Worm (Caenorhabditis elegans) whole organism, L1 larva: ENCODE results near the gene K09E9.3.

Experiments
- C04F5.9 ChIP-seq: sonication (generic microtip); optimal IDR thresholded peaks from 2 replicates; lab custom pipeline; 2016; ENCODE audit warnings: missing genetic modification characterization, missing compliant biosample characterization
- C34B4.2 ChIP-seq: sonication (generic microtip); optimal IDR thresholded peaks from 2 replicates; lab custom pipeline; 2017; ENCODE audit warnings: mild to moderate bottlenecking, missing genetic modification characterization, missing compliant biosample characterization
- F16B12.6 ChIP-seq: fragments of 150-350 bp; optimal IDR thresholded peaks from 2 replicates; lab custom pipeline; 2014; ENCODE audit warnings: missing biosample characterization, missing genetic modification characterization
- Y116A8C.19 ChIP-seq: sonication (generic microtip); optimal IDR thresholded peaks from 2 replicates; lab custom pipeline; 2016; ENCODE audit warnings: missing compliant biosample characterization, missing genetic modification characterization, borderline replicate concordance
- aha-1 ChIP-seq: fragments of 150-350 bp; optimal IDR thresholded peaks from 2 replicates; lab custom pipeline; 2014; ENCODE audit warnings: missing biosample characterization, missing genetic modification characterization
- alr-1 ChIP-seq: fragments of 200-800 bp; sonication (Bioruptor generic); optimal IDR thresholded peaks from 2 replicates; lab custom pipeline; 2018; ENCODE audit warnings: borderline replicate concordance, mild to moderate bottlenecking, missing genetic modification characterization, missing compliant biosample characterization
- ama-1 ChIP-seq: fragments of 150-350 bp; optimal IDR thresholded peaks from 2 replicates; lab custom pipeline; 2014
- blmp-1 ChIP-seq: fragments of 150-350 bp; optimal IDR thresholded peaks from 2 replicates; lab custom pipeline; 2014; ENCODE audit warnings: missing biosample characterization, missing genetic modification characterization
- ceh-8 ChIP-seq: fragments of 200-800 bp; sonication (Bioruptor generic); optimal IDR thresholded peaks from 2 replicates; lab custom pipeline; 2018; ENCODE audit warnings: mild to moderate bottlenecking, missing genetic modification characterization, moderate library complexity, missing compliant biosample characterization
- dsc-1 ChIP-seq: sonication (generic microtip); optimal IDR thresholded peaks from 2 replicates; lab custom pipeline; 2016; ENCODE audit warnings: mild to moderate bottlenecking, missing genetic modification characterization, missing compliant biosample characterization
- efl-1 ChIP-seq, 4 experiments: fragments of 150-350 bp; optimal IDR thresholded peaks in 3 of 4; peaks in 1 of 4; 1 replicate in 1 of 4; 2 replicates in 3 of 4; lab custom pipeline; 2014; ENCODE audit warnings: missing biosample characterization in 2 of 4, missing genetic modification characterization in 2 of 4, missing genetic modification reagents in 2 of 4
- egl-13 ChIP-seq: sonication (generic microtip); optimal IDR thresholded peaks from 2 replicates; lab custom pipeline; 2016; ENCODE audit warnings: missing genotype, missing genetic modification reagents, missing genetic modification characterization, missing compliant biosample characterization
- elt-2 ChIP-seq: sonication (generic microtip); optimal IDR thresholded peaks from 2 replicates; lab custom pipeline; 2016; ENCODE audit warnings: missing genetic modification characterization, mild to moderate bottlenecking, inconsistent platforms, missing compliant biosample characterization, missing genetic modification reagents
- elt-3 ChIP-seq, 6 experiments: fragments of 150-350 bp in 1 of 6; sonication (generic microtip); optimal IDR thresholded peaks; 2 replicates each; lab custom pipeline; 2017 to 2018; ENCODE audit warnings: missing biosample characterization in 6 of 6, missing genetic modification characterization in 6 of 6, inconsistent platforms in 1 of 6
- fkh-10 ChIP-seq: sonication (generic microtip); optimal IDR thresholded peaks from 2 replicates; lab custom pipeline; 2017; ENCODE audit warnings: missing biosample characterization, missing genetic modification reagents, missing genetic modification characterization
- fkh-8 ChIP-seq: sonication (generic microtip); optimal IDR thresholded peaks from 2 replicates; lab custom pipeline; 2016; ENCODE audit warnings: mild to moderate bottlenecking, missing genetic modification characterization, missing compliant biosample characterization
- grh-1 ChIP-seq: fragments of 200-800 bp; sonication (Bioruptor generic); IDR thresholded peaks from 2 replicates; pipeline ENCODE4 v1.3.6; 2022; ENCODE audit warnings: missing genetic modification reagents, missing genetic modification characterization, missing compliant biosample characterization
- hlh-17 ChIP-seq: fragments of 200-800 bp; sonication (Bioruptor generic); optimal IDR thresholded peaks from 2 replicates; lab custom pipeline; 2018; ENCODE audit warnings: missing genetic modification characterization, mild to moderate bottlenecking, missing compliant biosample characterization, moderate library complexity, borderline replicate concordance
- hpl-2 ChIP-seq: fragments of 150-350 bp; optimal IDR thresholded peaks from 2 replicates; lab custom pipeline; 2014; ENCODE audit warnings: missing biosample characterization, missing genetic modification reagents, missing genetic modification characterization
- irx-1 ChIP-seq: sonication (generic microtip); optimal IDR thresholded peaks from 2 replicates; lab custom pipeline; 2016; ENCODE audit warnings: missing genetic modification characterization, missing compliant biosample characterization
- lin-13 ChIP-seq: fragments of 150-350 bp; optimal IDR thresholded peaks from 2 replicates; lab custom pipeline; 2014; ENCODE audit warnings: missing biosample characterization, missing genetic modification reagents, missing genetic modification characterization
- lin-14 ChIP-seq: fragments of 200-800 bp; sonication (Bioruptor generic); optimal IDR thresholded peaks from 2 replicates; lab custom pipeline; 2018; ENCODE audit warnings: mild to moderate bottlenecking, missing genetic modification characterization, moderate library complexity, missing compliant biosample characterization
- lin-15B ChIP-seq: fragments of 150-350 bp; sonication (generic microtip); optimal IDR thresholded peaks from 3 replicates; lab custom pipeline; 2014; ENCODE audit warnings: missing biosample characterization, missing genetic modification characterization
- lin-39 ChIP-seq: fragments of 150-350 bp; optimal IDR thresholded peaks from 2 replicates; lab custom pipeline; 2014; ENCODE audit warnings: missing biosample characterization, missing genetic modification reagents, missing genetic modification characterization
- lir-3 ChIP-seq: sonication (generic microtip); optimal IDR thresholded peaks from 2 replicates; lab custom pipeline; 2016; ENCODE audit warnings: mild to moderate bottlenecking, missing genetic modification characterization, moderate library complexity, missing compliant biosample characterization; ENCODE audit not compliant: poor library complexity
- lsy-2 ChIP-seq, 2 experiments: fragments of 150-350 bp; optimal IDR thresholded peaks; 2 replicates each; lab custom pipeline; 2014; ENCODE audit warnings: missing biosample characterization in 2 of 2, missing genetic modification characterization in 2 of 2
- mab-9 ChIP-seq: fragments of 200-800 bp; sonication (Bioruptor generic); IDR thresholded peaks from 2 replicates; pipeline ENCODE4 v1.3.6; 2022; ENCODE audit warnings: missing genetic modification reagents, missing genetic modification characterization, missing compliant biosample characterization
- mef-2 ChIP-seq: fragments of 150-350 bp; optimal IDR thresholded peaks from 2 replicates; lab custom pipeline; 2014; ENCODE audit warnings: missing biosample characterization, missing genetic modification characterization
- nhr-11 ChIP-seq: fragments of 150-350 bp; optimal IDR thresholded peaks from 2 replicates; lab custom pipeline; 2014; ENCODE audit warnings: missing biosample characterization, missing genetic modification characterization
- nhr-19 ChIP-seq: fragments of 200-800 bp; sonication (Bioruptor generic); conservative IDR thresholded peaks from 2 replicates; pipeline ENCODE4 v1.3.6; 2022; ENCODE audit warnings: missing genetic modification characterization, missing compliant biosample characterization
- nhr-20 ChIP-seq: sonication (generic microtip); optimal IDR thresholded peaks from 2 replicates; lab custom pipeline; 2016; ENCODE audit warnings: mild to moderate bottlenecking, missing genetic modification characterization, missing compliant biosample characterization
- nhr-71 ChIP-seq: sonication (generic microtip); optimal IDR thresholded peaks from 2 replicates; lab custom pipeline; 2016; ENCODE audit warnings: mild to moderate bottlenecking, missing genetic modification characterization, moderate library complexity, missing compliant biosample characterization
- nhr-76 ChIP-seq: sonication (generic microtip); optimal IDR thresholded peaks from 2 replicates; lab custom pipeline; 2017; ENCODE audit warnings: missing biosample characterization, missing genetic modification characterization
- nhr-85 ChIP-seq: sonication (generic microtip); peaks from one replicate; lab custom pipeline; 2016; ENCODE audit warnings: missing genetic modification characterization, inconsistent platforms, missing compliant biosample characterization
- nhr-90 ChIP-seq: sonication (generic microtip); optimal IDR thresholded peaks from 2 replicates; lab custom pipeline; 2016; ENCODE audit warnings: mild to moderate bottlenecking, missing genetic modification characterization, missing compliant biosample characterization; ENCODE audit not compliant: poor library complexity
- rnt-1 ChIP-seq: sonication (generic microtip); optimal IDR thresholded peaks from 2 replicates; lab custom pipeline; 2016; ENCODE audit warnings: mild to moderate bottlenecking, missing genetic modification characterization, moderate library complexity, missing compliant biosample characterization
- skn-1 ChIP-seq: fragments of 150-350 bp; optimal IDR thresholded peaks from 2 replicates; lab custom pipeline; 2014; ENCODE audit warnings: missing biosample characterization, missing genetic modification characterization
- snpc-4 ChIP-seq: fragments of 150-350 bp; optimal IDR thresholded peaks from 2 replicates; lab custom pipeline; 2014; ENCODE audit warnings: missing biosample characterization, missing genetic modification characterization
- snu-23 ChIP-seq: sonication (generic microtip); optimal IDR thresholded peaks from 2 replicates; lab custom pipeline; 2016; ENCODE audit warnings: missing genetic modification characterization, missing compliant biosample characterization
- sox-4 ChIP-seq: sonication (generic microtip); optimal IDR thresholded peaks from 2 replicates; lab custom pipeline; 2016; ENCODE audit warnings: missing genetic modification characterization, missing compliant biosample characterization
- sptf-1 ChIP-seq: fragments of 150-350 bp; optimal IDR thresholded peaks from 2 replicates; lab custom pipeline; 2014; ENCODE audit warnings: missing biosample characterization, missing genetic modification characterization
- swsn-7 ChIP-seq: sonication (generic microtip); optimal IDR thresholded peaks from 2 replicates; lab custom pipeline; 2016; ENCODE audit warnings: missing genetic modification characterization, missing compliant biosample characterization
- unc-130 ChIP-seq: fragments of 150-350 bp; optimal IDR thresholded peaks from 2 replicates; lab custom pipeline; 2017; ENCODE audit warnings: missing biosample characterization, missing genetic modification characterization, inconsistent platforms
- unc-30 ChIP-seq: sonication (generic microtip); optimal IDR thresholded peaks from 2 replicates; lab custom pipeline; 2017; ENCODE audit warnings: missing biosample characterization, missing genetic modification characterization
- unc-62 ChIP-seq: fragments of 150-350 bp; optimal IDR thresholded peaks from 2 replicates; lab custom pipeline; 2014; ENCODE audit warnings: missing biosample characterization, missing genetic modification reagents, missing genetic modification characterization
- vab-15 ChIP-seq: sonication (generic microtip); optimal IDR thresholded peaks from 2 replicates; lab custom pipeline; 2017; ENCODE audit warnings: missing genotype, mild to moderate bottlenecking, missing genetic modification characterization, missing compliant biosample characterization
- xbp-1 ChIP-seq: sonication (generic microtip); optimal IDR thresholded peaks from 2 replicates; lab custom pipeline; 2016; ENCODE audit warnings: missing genetic modification characterization, missing compliant biosample characterization
- ztf-4 ChIP-seq: fragments of 150-350 bp; optimal IDR thresholded peaks from 2 replicates; lab custom pipeline; 2014; ENCODE audit warnings: missing biosample characterization, missing genetic modification characterization

The K09E9.3 gene

ce11 chrX:15626119-15626850 is 12.7 kb upstream of the K09E9.3 start:
- peak; percentile 26 for TF ChIP-seq nhr-71 (tag; lab: Kevin White, UChicago)
- TF ChIP-seq egl-13 (tag; lab: Kevin White, UChicago), result no peak
- TF ChIP-seq nhr-20 (tag; lab: Kevin White, UChicago), result peak; percentile 28
- no peak for TF ChIP-seq unc-130 (tag; lab: Kevin White, UChicago)
- no peak for TF ChIP-seq sox-4 (tag; lab: Kevin White, UChicago)
- TF ChIP-seq xbp-1 (tag; lab: Kevin White, UChicago), result no peak
- TF ChIP-seq lin-14, result peak; percentile 38
- TF ChIP-seq snu-23 (GFP tag; lab: Kevin White, UChicago), result peak; percentile 40
- TF ChIP-seq Y116A8C.19 (tag; lab: Kevin White, UChicago), result no peak
- no peak for TF ChIP-seq C04F5.9 (tag; lab: Kevin White, UChicago)
- no peak for TF ChIP-seq mab-9 (GFP tag; lab: Robert Waterston, UW)
- TF ChIP-seq elt-2 (tag; lab: Kevin White, UChicago), result no peak
- peak; percentile 85 for TF ChIP-seq nhr-85 (tag; lab: Kevin White, UChicago)
- peak in 3 of 6 experiments; percentile 19 to 80 (median 62) for TF ChIP-seq elt-3 (tag; optimal IDR thresholded peaks at IDR 0.05; lab: Kevin White, UChicago)
- TF ChIP-seq blmp-1, result peak; percentile 31
- no peak for TF ChIP-seq ceh-8 (GFP tag; lab: Kevin White, UChicago)
- TF ChIP-seq nhr-19 (GFP tag; lab: Robert Waterston, UW), result 0 out of 2 replicates have a peak, but pooled peaks have one; percentile 19
- TF ChIP-seq irx-1, result no peak
- no peak for TF ChIP-seq dsc-1 (tag; lab: Kevin White, UChicago)
- TF ChIP-seq hpl-2 (GFP tag; lab: Kevin White, UChicago), result no peak
- peak; percentile 29 for TF ChIP-seq nhr-90 (tag; lab: Kevin White, UChicago)
- TF ChIP-seq aha-1, result no peak
- no peak for TF ChIP-seq ztf-4 (tag; lab: Kevin White, UChicago)
- no peak for TF ChIP-seq skn-1 (tag; lab: Kevin White, UChicago)
- no peak for TF ChIP-seq nhr-11 (tag; lab: Kevin White, UChicago)
- TF ChIP-seq grh-1, result peak; percentile 51; the same call in 1 of the 2 replicates

DNA sequence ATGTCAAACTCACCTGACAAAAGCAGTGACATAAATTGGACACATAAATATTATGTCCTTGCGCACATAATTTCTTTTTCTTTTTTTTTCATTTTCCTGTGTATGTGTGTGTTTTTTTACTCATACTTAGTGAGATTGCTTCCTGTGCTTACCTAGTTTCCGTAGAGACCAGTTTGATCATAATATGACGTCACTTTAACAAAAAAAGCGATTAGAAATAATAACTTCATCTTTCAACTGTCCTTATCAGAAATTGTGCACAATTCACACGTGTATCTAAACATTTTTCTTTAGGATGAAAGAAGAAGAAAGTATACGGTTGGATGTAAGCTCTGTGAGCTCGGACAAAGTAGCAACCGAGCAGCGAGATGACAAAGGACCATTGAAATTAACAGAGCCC is 8.4 kb upstream of the K09E9.3 start:
- TF ChIP-seq swsn-7 (tag; lab: Kevin White, UChicago) (no peak), F16B12.6 (tag; lab: Kevin White, UChicago) (no peak), nhr-85 (tag; lab: Kevin White, UChicago) (no peak), nhr-19 (GFP tag; lab: Robert Waterston, UW) (no peak), grh-1 (no peak), fkh-10 (GFP tag; lab: Kevin White, UChicago) (no peak), unc-30 (tag; lab: Kevin White, UChicago) (no peak), C34B4.2 (tag; lab: Kevin White, UChicago) (no peak), skn-1 (tag; lab: Kevin White, UChicago) (no peak), hlh-17 (no peak), unc-62 (GFP tag; lab: Kevin White, UChicago) (no peak), nhr-20 (tag; lab: Kevin White, UChicago) (no peak), fkh-8 (tag; lab: Kevin White, UChicago) (peak; percentile 24), lir-3 (tag; lab: Kevin White, UChicago) (no peak), lin-14 (peak; percentile 45), efl-1 (optimal IDR thresholded peaks at IDR 0.05; lab: Kevin White, UChicago) (no peak), efl-1 (GFP tag; optimal IDR thresholded peaks at IDR 0.05 in 1 of 2; lab: Kevin White, UChicago) (peak in 1 of 2 experiments; percentile 79), nhr-76 (tag; lab: Kevin White, UChicago) (no peak), ama-1 (lab: Kevin White, UChicago) (no peak), lin-13 (GFP tag; lab: Kevin White, UChicago) (no peak), mef-2 (tag; lab: Kevin White, UChicago) (no peak), snu-23 (GFP tag; lab: Kevin White, UChicago) (no peak), xbp-1 (tag; lab: Kevin White, UChicago) (no peak), nhr-90 (tag; lab: Kevin White, UChicago) (no peak), vab-15 (no peak), snpc-4 (tag; lab: Kevin White, UChicago) (no peak), dsc-1 (tag; lab: Kevin White, UChicago) (no peak), nhr-11 (tag; lab: Kevin White, UChicago) (no peak), lsy-2 (tag; optimal IDR thresholded peaks at IDR 0.05; lab: Kevin White, UChicago) (no peak), alr-1 (tag; lab: Kevin White, UChicago) (no peak), sptf-1 (tag; lab: Kevin White, UChicago) (no peak), lin-39 (tag; lab: Kevin White, UChicago) (no peak), lin-15B (no peak), rnt-1 (no peak)
